Worm (Caenorhabditis elegans) whole organism, young adult: ENCODE results near the gene C02F5.14.

Source experiments
- C17E4.6 ChIP-seq: fragments of 200-800 bp; sonication (Bioruptor generic); IDR thresholded peaks from 2 replicates; pipeline ENCODE4 v1.3.6; 2022; ENCODE audit warnings: missing genetic modification reagents, missing genetic modification characterization, missing compliant biosample characterization
- F49E8.2 ChIP-seq: sonication (generic microtip); optimal IDR thresholded peaks from 3 replicates; lab custom pipeline; 2017; ENCODE audit warnings: missing genetic modification characterization, mild to moderate bottlenecking, missing compliant biosample characterization, antibody characterized with exemption, moderate library complexity; ENCODE audit not compliant: insufficient read depth
- F52B5.7 ChIP-seq: sonication (generic microtip); optimal IDR thresholded peaks from 2 replicates; lab custom pipeline; 2016; ENCODE audit warnings: mild to moderate bottlenecking, missing genetic modification characterization, missing compliant biosample characterization
- K11D2.4 ChIP-seq: fragments of 200-800 bp; sonication (Bioruptor generic); IDR thresholded peaks from 2 replicates; pipeline ENCODE4 v1.3.6; 2022; ENCODE audit warnings: missing genetic modification reagents, missing genetic modification characterization, missing compliant biosample characterization
- T26A5.8 ChIP-seq: sonication (generic microtip); optimal IDR thresholded peaks from 2 replicates; lab custom pipeline; 2016; ENCODE audit warnings: missing genetic modification characterization, missing compliant biosample characterization
- Y53G8AR.9 ChIP-seq: fragments of 200-800 bp; sonication (Bioruptor generic); conservative IDR thresholded peaks from 2 replicates; pipeline ENCODE4 v1.3.6; 2022; ENCODE audit warnings: missing genetic modification reagents, missing genetic modification characterization, missing compliant biosample characterization
- ZK185.1 ChIP-seq: sonication (generic microtip); optimal IDR thresholded peaks from 2 replicates; lab custom pipeline; 2016; ENCODE audit warnings: mild to moderate bottlenecking, missing genetic modification characterization, missing compliant biosample characterization; ENCODE audit not compliant: poor library complexity, severe bottlenecking
- ama-1 ChIP-seq, 3 experiments: fragments of 150-350 bp in 1 of 3; sonication (generic microtip) in 2 of 3; optimal IDR thresholded peaks; 2 replicates each; lab custom pipeline; 2014 to 2018; ENCODE audit warnings: missing biosample characterization in 2 of 3, missing genetic modification characterization in 2 of 3, missing genetic modification reagents in 2 of 3
- athp-1 ChIP-seq: sonication (generic microtip); optimal IDR thresholded peaks from 2 replicates; lab custom pipeline; 2017; ENCODE audit warnings: mild to moderate bottlenecking, missing genetic modification characterization, missing compliant biosample characterization
- bed-1 ChIP-seq: fragments of 200-800 bp; sonication (Bioruptor generic); IDR thresholded peaks from 2 replicates; pipeline ENCODE4 v1.3.6; 2022; ENCODE audit warnings: missing genetic modification reagents, missing genetic modification characterization, missing compliant biosample characterization
- bed-2 ChIP-seq: fragments of 200-800 bp; sonication (Bioruptor generic); IDR thresholded peaks from 2 replicates; pipeline ENCODE4 v1.3.6; 2022; ENCODE audit warnings: missing genetic modification reagents, missing genetic modification characterization, missing compliant biosample characterization
- ceh-91 ChIP-seq: fragments of 200-800 bp; sonication (Bioruptor generic); IDR thresholded peaks from 2 replicates; pipeline ENCODE4 v1.3.6; 2022; ENCODE audit warnings: missing genetic modification reagents, missing genetic modification characterization, missing compliant biosample characterization
- dox-1 ChIP-seq: fragments of 200-800 bp; sonication (Bioruptor generic); IDR thresholded peaks from 2 replicates; pipeline ENCODE4 v1.3.6; 2022; ENCODE audit warnings: missing genetic modification reagents, missing genetic modification characterization, missing compliant biosample characterization
- dpl-1 ChIP-seq: fragments of 150-350 bp; optimal IDR thresholded peaks from 2 replicates; lab custom pipeline; 2014; ENCODE audit warnings: missing biosample characterization, missing genetic modification reagents, missing genetic modification characterization
- ets-4 ChIP-seq: fragments of 200-800 bp; sonication (Bioruptor generic); optimal IDR thresholded peaks from 2 replicates; lab custom pipeline; 2018; ENCODE audit warnings: mild to moderate bottlenecking, missing genetic modification characterization, missing compliant biosample characterization
- him-1 ChIP-seq: sonication (generic microtip); optimal IDR thresholded peaks from 2 replicates; lab custom pipeline; 2016; ENCODE audit warnings: missing genotype, missing genetic modification reagents, missing genetic modification characterization, missing compliant biosample characterization
- hlh-12 ChIP-seq: sonication (generic microtip); optimal IDR thresholded peaks from 2 replicates; lab custom pipeline; 2016; ENCODE audit warnings: missing genetic modification characterization, missing compliant biosample characterization
- hmg-20 ChIP-seq: fragments of 200-800 bp; sonication (Bioruptor generic); IDR thresholded peaks from 2 replicates; pipeline ENCODE4 v1.3.6; 2022; ENCODE audit warnings: missing genetic modification reagents, missing genetic modification characterization, missing compliant biosample characterization
- hsf-1 ChIP-seq: fragments of 200-800 bp; sonication (Bioruptor generic); IDR thresholded peaks from 2 replicates; pipeline ENCODE4 v1.3.6; 2022; ENCODE audit warnings: missing genetic modification reagents, missing genetic modification characterization, missing compliant biosample characterization
- let-526 ChIP-seq: fragments of 200-800 bp; sonication (Bioruptor generic); IDR thresholded peaks from 2 replicates; pipeline ENCODE4 v1.3.6; 2022; ENCODE audit warnings: missing genetic modification reagents, missing genetic modification characterization, missing compliant biosample characterization
- let-607 ChIP-seq, 2 experiments: fragments of 200-800 bp in 1 of 2; sonication (Bioruptor generic) in 1 of 2; sonication (generic microtip) in 1 of 2; optimal IDR thresholded peaks; 2 replicates each; lab custom pipeline; 2016 to 2018; ENCODE audit warnings: mild to moderate bottlenecking in 2 of 2, missing compliant biosample characterization in 2 of 2, missing genetic modification characterization in 2 of 2, moderate library complexity in 2 of 2, missing genotype in 1 of 2
- lin-35 ChIP-seq, 3 experiments: fragments of 150-350 bp in 2 of 3; sonication (generic microtip) in 1 of 3; optimal IDR thresholded peaks; 2 replicates each; lab custom pipeline; 2014 to 2018; ENCODE audit warnings: missing biosample characterization in 3 of 3, missing genetic modification characterization in 3 of 3, missing genetic modification reagents in 3 of 3
- lin-54 ChIP-seq: fragments of 200-800 bp; sonication (Bioruptor generic); optimal IDR thresholded peaks from 2 replicates; lab custom pipeline; 2018; ENCODE audit warnings: mild to moderate bottlenecking, missing genetic modification characterization, missing compliant biosample characterization
- lsl-1 ChIP-seq: fragments of 200-800 bp; sonication (Bioruptor generic); optimal IDR thresholded peaks from 2 replicates; lab custom pipeline; 2018; ENCODE audit warnings: mild to moderate bottlenecking, missing genetic modification characterization, moderate library complexity, missing compliant biosample characterization
- lsy-27 ChIP-seq: sonication (generic microtip); optimal IDR thresholded peaks from 2 replicates; lab custom pipeline; 2017; ENCODE audit warnings: missing genetic modification characterization, mild to moderate bottlenecking, missing compliant biosample characterization, antibody characterized with exemption, missing genotype, borderline replicate concordance; ENCODE audit not compliant: insufficient read depth
- madf-10 ChIP-seq: sonication (generic microtip); optimal IDR thresholded peaks from 2 replicates; lab custom pipeline; 2016; ENCODE audit warnings: mild to moderate bottlenecking, missing genetic modification characterization, missing compliant biosample characterization
- nfya-2 ChIP-seq: fragments of 200-800 bp; sonication (Bioruptor generic); IDR thresholded peaks from 2 replicates; pipeline ENCODE4 v1.3.6; 2022; ENCODE audit warnings: missing genetic modification reagents, missing genetic modification characterization, missing compliant biosample characterization
- nhr-27 ChIP-seq: fragments of 200-800 bp; sonication (Bioruptor generic); optimal IDR thresholded peaks from 2 replicates; lab custom pipeline; 2018; ENCODE audit warnings: mild to moderate bottlenecking, missing genetic modification characterization, moderate library complexity, missing compliant biosample characterization
- pbrm-1 ChIP-seq: fragments of 200-800 bp; sonication (Bioruptor generic); IDR thresholded peaks from 2 replicates; pipeline ENCODE4 v1.3.6; 2022; ENCODE audit warnings: missing genetic modification reagents, missing genetic modification characterization, missing compliant biosample characterization
- repo-1 ChIP-seq: sonication (generic microtip); optimal IDR thresholded peaks from 2 replicates; lab custom pipeline; 2017; ENCODE audit warnings: mild to moderate bottlenecking, missing genetic modification characterization, missing compliant biosample characterization
- sdz-38 ChIP-seq: sonication (generic microtip); optimal IDR thresholded peaks from 2 replicates; lab custom pipeline; 2016; ENCODE audit warnings: missing genotype, missing genetic modification characterization, missing compliant biosample characterization
- sea-2 ChIP-seq: fragments of 200-800 bp; sonication (Bioruptor generic); IDR thresholded peaks from 2 replicates; pipeline ENCODE4 v1.3.6; 2022; ENCODE audit warnings: missing genetic modification characterization, missing compliant biosample characterization
- snpc-1.1 ChIP-seq: sonication (generic microtip); optimal IDR thresholded peaks from 2 replicates; lab custom pipeline; 2017; ENCODE audit warnings: missing genetic modification characterization, mild to moderate bottlenecking, missing compliant biosample characterization, antibody characterized with exemption, moderate library complexity, missing genotype, missing genetic modification reagents; ENCODE audit not compliant: insufficient read depth
- sptf-2 ChIP-seq: fragments of 200-800 bp; sonication (Bioruptor generic); optimal IDR thresholded peaks from 2 replicates; lab custom pipeline; 2018; ENCODE audit warnings: mild to moderate bottlenecking, missing genetic modification characterization, missing compliant biosample characterization
- tbp1 ChIP-seq: fragments of 200-800 bp; sonication (Bioruptor generic); optimal IDR thresholded peaks from 2 replicates; lab custom pipeline; 2018; ENCODE audit warnings: mild to moderate bottlenecking, missing genetic modification characterization, missing compliant biosample characterization
- tbx-9 ChIP-seq: sonication (generic microtip); optimal IDR thresholded peaks from 2 replicates; lab custom pipeline; 2016; ENCODE audit warnings: borderline replicate concordance, missing genetic modification characterization, inconsistent platforms, missing compliant biosample characterization
- tlf-1 ChIP-seq: fragments of 200-800 bp; sonication (Bioruptor generic); optimal IDR thresholded peaks from 2 replicates; lab custom pipeline; 2018; ENCODE audit warnings: mild to moderate bottlenecking, missing genetic modification characterization, missing compliant biosample characterization
- xnd-1 ChIP-seq: sonication (generic microtip); optimal IDR thresholded peaks from 2 replicates; lab custom pipeline; 2016; ENCODE audit warnings: missing genotype, missing genetic modification reagents, missing genetic modification characterization, missing compliant biosample characterization
- zfh-2 ChIP-seq: fragments of 200-800 bp; sonication (Bioruptor generic); conservative IDR thresholded peaks from 2 replicates; pipeline ENCODE4 v1.3.6; 2022; ENCODE audit warnings: missing genetic modification reagents, missing genetic modification characterization, missing compliant biosample characterization
- ztf-18 ChIP-seq: sonication (generic microtip); optimal IDR thresholded peaks from 2 replicates; lab custom pipeline; 2016; ENCODE audit warnings: missing genotype, mild to moderate bottlenecking, missing genetic modification characterization, missing compliant biosample characterization
- ztf-22 ChIP-seq: fragments of 200-800 bp; sonication (Bioruptor generic); optimal IDR thresholded peaks from 2 replicates; lab custom pipeline; 2018; ENCODE audit warnings: mild to moderate bottlenecking, missing genetic modification characterization, moderate library complexity, missing compliant biosample characterization
- ztf-28 ChIP-seq: fragments of 200-800 bp; sonication (Bioruptor generic); IDR thresholded peaks from 2 replicates; pipeline ENCODE4 v1.3.6; 2022; ENCODE audit warnings: missing genetic modification reagents, missing genetic modification characterization, missing compliant biosample characterization
- ztf-6 ChIP-seq: fragments of 200-800 bp; sonication (Bioruptor generic); IDR thresholded peaks from 2 replicates; pipeline ENCODE4 v1.3.6; 2022; ENCODE audit warnings: missing genetic modification reagents, missing genetic modification characterization, missing compliant biosample characterization

C02F5.14 gene

ce11 chrIII:8242809-8243208, 7.5 kb upstream of the C02F5.14 start, which contains the start of gene C02F5.12 (continued):
- TF ChIP-seq xnd-1 (tag; lab: Kevin White, UChicago), result no peak
- peak; percentile 40; the same call in 1 of the 2 replicates for TF ChIP-seq hsf-1 (GFP tag; lab: Robert Waterston, UW)
- no peak for TF ChIP-seq ztf-22
- no peak for TF ChIP-seq madf-10 (tag; lab: Kevin White, UChicago)
- TF ChIP-seq dpl-1 (GFP tag; lab: Kevin White, UChicago), result no peak
- no peak for TF ChIP-seq lsl-1 (GFP tag; lab: Kevin White, UChicago)
- TF ChIP-seq hlh-12 (tag; lab: Kevin White, UChicago), result no peak
- TF ChIP-seq sea-2, result no peak
- TF ChIP-seq ztf-18 (tag; lab: Kevin White, UChicago), result no peak
- no peak for TF ChIP-seq hmg-20
- peak; percentile 26; the same call in 1 of the 2 replicates for TF ChIP-seq pbrm-1 (GFP tag; lab: Robert Waterston, UW)
- peak; percentile 35 for TF ChIP-seq tlf-1 (GFP tag; lab: Kevin White, UChicago)
- TF ChIP-seq lsy-27 (tag; lab: Kevin White, UChicago), result no peak
- no peak for TF ChIP-seq F52B5.7 (tag; lab: Kevin White, UChicago)
- TF ChIP-seq ztf-28 (GFP tag; lab: Robert Waterston, UW), result no peak
- no peak for TF ChIP-seq ets-4 (GFP tag; lab: Kevin White, UChicago)
- TF ChIP-seq let-526 (GFP tag; lab: Robert Waterston, UW), result no peak
- no peak for TF ChIP-seq him-1 (tag; lab: Kevin White, UChicago)
- no peak for TF ChIP-seq let-607 (tag; optimal IDR thresholded peaks at IDR 0.05; lab: Kevin White, UChicago)
- peak; percentile 61 for TF ChIP-seq lin-54
- TF ChIP-seq bed-2 (GFP tag; lab: Robert Waterston, UW), result no peak
- no peak for TF ChIP-seq tbx-9 (tag; lab: Kevin White, UChicago)
- TF ChIP-seq tbp1 (GFP tag; lab: Kevin White, UChicago), result peak; percentile 25
- peak; percentile 69 for TF ChIP-seq Y53G8AR.9 (GFP tag; lab: Robert Waterston, UW)
- no peak for TF ChIP-seq T26A5.8
- no peak for TF ChIP-seq dox-1 (GFP tag; lab: Robert Waterston, UW)
- no peak for TF ChIP-seq ztf-6
- no peak for TF ChIP-seq zfh-2 (GFP tag; lab: Robert Waterston, UW)
- no peak for TF ChIP-seq ceh-91 (GFP tag; lab: Robert Waterston, UW)
- no peak for TF ChIP-seq snpc-1.1 (tag; lab: Kevin White, UChicago)
- TF ChIP-seq K11D2.4 (GFP tag; lab: Robert Waterston, UW), result no peak
- no peak for TF ChIP-seq ZK185.1 (tag; lab: Kevin White, UChicago)
- no peak for TF ChIP-seq ama-1 (optimal IDR thresholded peaks at IDR 0.05; lab: Kevin White, UChicago)
- TF ChIP-seq ama-1 (GFP tag; optimal IDR thresholded peaks at IDR 0.05; lab: Kevin White, UChicago), result no peak
- TF ChIP-seq sptf-2 (GFP tag; lab: Kevin White, UChicago), result no peak
- no peak for TF ChIP-seq bed-1 (GFP tag; lab: Robert Waterston, UW)
- no peak for TF ChIP-seq C17E4.6 (GFP tag; lab: Robert Waterston, UW)
- no peak for TF ChIP-seq athp-1 (tag; lab: Kevin White, UChicago)
- no peak for TF ChIP-seq nhr-27 (tag; lab: Kevin White, UChicago)
- no peak for TF ChIP-seq lin-35 (GFP tag; optimal IDR thresholded peaks at IDR 0.05; lab: Kevin White, UChicago)
- no peak for TF ChIP-seq repo-1 (tag; lab: Kevin White, UChicago)
- no peak for TF ChIP-seq sdz-38 (tag; lab: Kevin White, UChicago)
- 0 out of 2 replicates have a peak, but pooled peaks have one; percentile 69 for TF ChIP-seq nfya-2
- no peak for TF ChIP-seq F49E8.2
